Fruit fly (Drosophila melanogaster): ENCODE measurements around the gene tkv.

tkv gene

DNA sequence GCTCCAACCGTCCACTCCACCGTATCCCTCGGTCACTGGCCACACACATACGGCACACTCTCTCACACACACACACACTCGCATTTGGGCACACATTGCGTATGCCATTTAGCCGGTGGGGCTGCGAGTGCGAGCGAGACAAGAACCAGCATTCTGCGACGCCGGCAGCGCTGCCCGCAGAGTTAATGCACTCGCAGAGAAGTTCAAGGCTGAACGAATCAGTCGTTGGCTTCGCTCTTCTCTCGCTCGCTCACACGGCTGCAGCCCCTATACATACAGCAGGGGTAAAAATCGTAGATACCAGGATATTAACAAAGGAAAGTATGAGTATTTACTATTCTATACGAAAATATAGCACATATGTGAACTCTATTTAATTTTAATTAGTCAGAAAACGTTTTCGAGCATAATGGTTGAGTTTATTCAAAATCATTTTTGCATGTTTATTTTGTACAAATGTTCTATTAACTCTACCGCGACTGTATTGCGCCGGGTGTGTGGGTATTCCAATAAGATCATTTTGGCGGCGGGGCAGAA, 21.9 kb upstream of the tkv start (continued):
- no peak for TF ChIP-seq CG42726 (GFP tag; IDR thresholded peaks at IDR 0.05; ENCODE audit: partially characterized antibody)
- TF ChIP-seq CG7987 (GFP tag; optimal IDR thresholded peaks at IDR 0.05), result no peak
- 0 out of 2 replicates have a peak, but pooled peaks have one; percentile 35 for TF ChIP-seq ranshi (GFP tag; IDR thresholded peaks at IDR 0.05)
- TF ChIP-seq Dip3 (GFP tag; optimal IDR thresholded peaks at IDR 0.05), result no peak
- peak; percentile 19 for TF ChIP-seq CG14965 (GFP tag; optimal IDR thresholded peaks at IDR 0.05; ENCODE audit: borderline replicate concordance)
- peak; percentile 45; the same call in 1 of the 2 replicates for TF ChIP-seq CG14441 (GFP tag; IDR thresholded peaks at IDR 0.05)
- peak; percentile 85 for TF ChIP-seq trem (tag; optimal IDR thresholded peaks at IDR 0.05)
- peak; percentile 56; the same call in 1 of the 2 replicates for TF ChIP-seq CG32532 (GFP tag; IDR thresholded peaks at IDR 0.05)
- peak; percentile 60 for TF ChIP-seq CG12659 (GFP tag; optimal IDR thresholded peaks at IDR 0.05)
- no peak for TF ChIP-seq ab (GFP tag; optimal IDR thresholded peaks at IDR 0.05)
- no peak for TF ChIP-seq Doc2 (GFP tag; IDR thresholded peaks at IDR 0.05)
- TF ChIP-seq CG17186 (GFP tag; optimal IDR thresholded peaks at IDR 0.05), result peak; percentile 63
- no peak for TF ChIP-seq Hmx (GFP tag; optimal IDR thresholded peaks at IDR 0.05)
- TF ChIP-seq sob (GFP tag; IDR thresholded peaks at IDR 0.05), result peak; percentile 34; the same call in 1 of the 2 replicates
- peak; percentile 42 for TF ChIP-seq CG13296 (GFP tag; optimal IDR thresholded peaks at IDR 0.05)
- TF ChIP-seq CG9876 (GFP tag; optimal IDR thresholded peaks at IDR 0.05), result no peak
- TF ChIP-seq bigmax (GFP tag; optimal IDR thresholded peaks at IDR 0.05), result no peak
- peak; percentile 74 for TF ChIP-seq CG10431 (GFP tag; optimal IDR thresholded peaks at IDR 0.05)
- peak; percentile 98 for TF ChIP-seq lbe (GFP tag; optimal IDR thresholded peaks at IDR 0.05)
- TF ChIP-seq gsb-n (tag; optimal IDR thresholded peaks at IDR 0.05), result peak; percentile 90
- TF ChIP-seq CG43689 (GFP tag; IDR thresholded peaks at IDR 0.05), result no peak
- peak; percentile 22 for TF ChIP-seq CG15073 (GFP tag; optimal IDR thresholded peaks at IDR 0.05)
- TF ChIP-seq Sox102F (GFP tag; optimal IDR thresholded peaks at IDR 0.05), result peak; percentile 85
- TF ChIP-seq sqz (GFP tag; optimal IDR thresholded peaks at IDR 0.05), result peak; percentile 62
- TF ChIP-seq CG10565 (GFP tag; optimal IDR thresholded peaks at IDR 0.05), result peak; percentile 16
- TF ChIP-seq bsh (GFP tag; optimal IDR thresholded peaks at IDR 0.05), result peak; percentile 89 to 92
- peak; percentile 23; the same call in 1 of the 2 replicates for TF ChIP-seq CG3847 (GFP tag; IDR thresholded peaks at IDR 0.05)
- TF ChIP-seq slou (GFP tag; optimal IDR thresholded peaks at IDR 0.05), result peak; percentile 7
- no peak for TF ChIP-seq wdn (GFP tag; IDR thresholded peaks at IDR 0.05)
- peak in 1 of 2 experiments; percentile 22 for TF ChIP-seq tll (GFP tag; optimal IDR thresholded peaks at IDR 0.05)
- TF ChIP-seq BtbVII (GFP tag; optimal IDR thresholded peaks at IDR 0.05), result peak; percentile 46
- TF ChIP-seq Tbp (GFP tag; optimal IDR thresholded peaks at IDR 0.05), result no peak
- no peak for TF ChIP-seq MESR4 (GFP tag; optimal IDR thresholded peaks at IDR 0.05)
- no peak for TF ChIP-seq fd3F (GFP tag; optimal IDR thresholded peaks at IDR 0.05)
- TF ChIP-seq Dek (tag; optimal IDR thresholded peaks at IDR 0.05), result peak; percentile 21
- peak; percentile 66; the same call in 1 of the 4 replicates for TF ChIP-seq chinmo (GFP tag; IDR thresholded peaks at IDR 0.05; ENCODE audit: partially characterized antibody)
- peak; percentile 64 for TF ChIP-seq ewg (GFP tag; optimal IDR thresholded peaks at IDR 0.05)
- no peak for TF ChIP-seq CG31388 (GFP tag; optimal IDR thresholded peaks at IDR 0.05)
- peak; percentile 67 for TF ChIP-seq CG7786 (GFP tag; optimal IDR thresholded peaks at IDR 0.05)
- TF ChIP-seq pros (GFP tag; optimal IDR thresholded peaks at IDR 0.05), result no peak
- TF ChIP-seq Gug (GFP tag; IDR thresholded peaks at IDR 0.05), result 0 out of 4 replicates have a peak, but pooled peaks have one; percentile 21
- TF ChIP-seq Dll (GFP tag; IDR thresholded peaks at IDR 0.05; ENCODE audit: partially characterized antibody), result no peak
- TF ChIP-seq onecut (GFP tag; IDR thresholded peaks at IDR 0.05), result peak; percentile 67
- TF ChIP-seq Scr (GFP tag; IDR thresholded peaks at IDR 0.05; ENCODE audit: partially characterized antibody), result no peak
- TF ChIP-seq pum (GFP tag; optimal IDR thresholded peaks at IDR 0.05), result peak; percentile 54
- peak; percentile 64 for TF ChIP-seq CG15269 (tag; optimal IDR thresholded peaks at IDR 0.05)
- TF ChIP-seq vfl (GFP tag; optimal IDR thresholded peaks at IDR 0.05), result no peak
- peak; percentile 91 for TF ChIP-seq row (GFP tag; IDR thresholded peaks at IDR 0.05)
- no peak; the same call in none of the 2 replicates for TF ChIP-seq Rfx (GFP tag; IDR thresholded peaks at IDR 0.05)
